Worm (Caenorhabditis elegans) whole organism, L4 larva: ENCODE measurements around the gene srx-23.

Source experiments
- D1046.2 ChIP-seq: fragments of 200-800 bp; sonication (Bioruptor generic); IDR thresholded peaks from 2 replicates; pipeline ENCODE4 v1.3.6; 2022; ENCODE audit warnings: missing genetic modification characterization, missing compliant biosample characterization
- F10B5.3 ChIP-seq: sonication (generic microtip); optimal IDR thresholded peaks from 2 replicates; lab custom pipeline; 2016; ENCODE audit warnings: mild to moderate bottlenecking, missing genetic modification characterization, missing compliant biosample characterization
- F37D6.2 ChIP-seq: sonication (generic microtip); optimal IDR thresholded peaks from 2 replicates; lab custom pipeline; 2016; ENCODE audit warnings: mild to moderate bottlenecking, missing genetic modification characterization, missing compliant biosample characterization
- R02D3.7 ChIP-seq: fragments of 150-350 bp; sonication (generic microtip); optimal IDR thresholded peaks from 3 replicates; lab custom pipeline; 2014; ENCODE audit warnings: missing biosample characterization, missing genetic modification characterization
- T20F7.1 ChIP-seq: fragments of 200-800 bp; sonication (Bioruptor generic); optimal IDR thresholded peaks from 2 replicates; lab custom pipeline; 2018; ENCODE audit warnings: mild to moderate bottlenecking, missing genetic modification characterization, missing compliant biosample characterization
- Y105C5A.15 ChIP-seq: fragments of 200-800 bp; sonication (Bioruptor generic); IDR thresholded peaks from 2 replicates; pipeline ENCODE4 v1.3.6; 2022; ENCODE audit warnings: missing genetic modification characterization, missing compliant biosample characterization
- Y48G9A.11 ChIP-seq: fragments of 200-800 bp; sonication (Bioruptor generic); IDR thresholded peaks from 2 replicates; pipeline ENCODE4 v1.3.6; 2022; ENCODE audit warnings: missing genetic modification reagents, missing genetic modification characterization, missing compliant biosample characterization
- Y75B8A.6 ChIP-seq: fragments of 200-800 bp; sonication (Bioruptor generic); IDR thresholded peaks from 2 replicates; pipeline ENCODE4 v1.3.6; 2022; ENCODE audit warnings: missing genetic modification reagents, missing genetic modification characterization, missing compliant biosample characterization
- ZK337.2 ChIP-seq: fragments of 200-800 bp; sonication (Bioruptor generic); IDR thresholded peaks from 2 replicates; pipeline ENCODE4 v1.3.6; 2022; ENCODE audit warnings: missing genetic modification reagents, missing genetic modification characterization, missing compliant biosample characterization
- ceh-32 ChIP-seq: sonication (generic microtip); optimal IDR thresholded peaks from 2 replicates; lab custom pipeline; 2016; ENCODE audit warnings: mild to moderate bottlenecking, missing genetic modification characterization, missing compliant biosample characterization; ENCODE audit not compliant: poor library complexity
- ceh-44 ChIP-seq: fragments of 200-800 bp; sonication (Bioruptor generic); IDR thresholded peaks from 2 replicates; pipeline ENCODE4 v1.3.6; 2022; ENCODE audit warnings: missing genetic modification reagents, missing genetic modification characterization, missing compliant biosample characterization
- cey-2 ChIP-seq: sonication (generic microtip); optimal IDR thresholded peaks from 3 replicates; lab custom pipeline; 2017; ENCODE audit warnings: missing genetic modification characterization, mild to moderate bottlenecking, missing compliant biosample characterization, antibody characterized with exemption, borderline replicate concordance; ENCODE audit not compliant: insufficient read depth
- ctbp-1 ChIP-seq: fragments of 200-800 bp; sonication (Bioruptor generic); IDR thresholded peaks from 2 replicates; pipeline ENCODE4 v1.3.6; 2022; ENCODE audit warnings: missing genetic modification reagents, missing genetic modification characterization, missing compliant biosample characterization
- daf-12 ChIP-seq: fragments of 150-350 bp; optimal IDR thresholded peaks from 2 replicates; lab custom pipeline; 2014; ENCODE audit warnings: missing biosample characterization, missing genetic modification reagents, missing genetic modification characterization
- daf-16 ChIP-seq, 3 experiments: sonication (generic microtip); optimal IDR thresholded peaks; 2 replicates each; lab custom pipeline; 2016 to 2017; ENCODE audit warnings: missing genetic modification characterization in 3 of 3, missing genetic modification reagents in 3 of 3, mild to moderate bottlenecking in 2 of 3, missing compliant biosample characterization in 2 of 3, missing biosample characterization in 1 of 3, moderate library complexity in 1 of 3
- daf-8 ChIP-seq: fragments of 200-800 bp; sonication (Bioruptor generic); IDR thresholded peaks from 2 replicates; pipeline ENCODE4 v1.3.6; 2022; ENCODE audit warnings: missing genetic modification characterization, missing compliant biosample characterization
- dmd-6 ChIP-seq: fragments of 200-800 bp; sonication (Bioruptor generic); IDR thresholded peaks from 2 replicates; pipeline ENCODE4 v1.3.6; 2022; ENCODE audit warnings: missing genetic modification reagents, missing genetic modification characterization, missing compliant biosample characterization
- dve-1 ChIP-seq: sonication (generic microtip); optimal IDR thresholded peaks from 2 replicates; lab custom pipeline; 2017; ENCODE audit warnings: antibody characterized with exemption, mild to moderate bottlenecking, missing genetic modification characterization, missing compliant biosample characterization; ENCODE audit not compliant: insufficient read depth
- egl-27 ChIP-seq: sonication (generic microtip); optimal IDR thresholded peaks from 3 replicates; lab custom pipeline; 2017; ENCODE audit warnings: missing biosample characterization, missing genetic modification reagents, missing genetic modification characterization
- fkh-10 ChIP-seq: fragments of 150-350 bp; optimal IDR thresholded peaks from 2 replicates; lab custom pipeline; 2014; ENCODE audit warnings: missing biosample characterization, missing genetic modification reagents, missing genetic modification characterization
- hif-1 ChIP-seq, 2 experiments: sonication (generic microtip); optimal IDR thresholded peaks; 2 replicates each; lab custom pipeline; 2016 to 2017; ENCODE audit warnings: missing compliant biosample characterization in 2 of 2, missing genetic modification characterization in 2 of 2, missing genetic modification reagents in 2 of 2, missing genotype in 2 of 2, mild to moderate bottlenecking in 1 of 2
- hlh-11 ChIP-seq: fragments of 200-800 bp; sonication (Bioruptor generic); optimal IDR thresholded peaks from 2 replicates; lab custom pipeline; 2018; ENCODE audit warnings: mild to moderate bottlenecking, missing genetic modification characterization, missing compliant biosample characterization
- lim-7 ChIP-seq: fragments of 200-800 bp; sonication (Bioruptor generic); IDR thresholded peaks from 2 replicates; pipeline ENCODE4 v1.3.6; 2022; ENCODE audit warnings: missing genetic modification characterization, missing compliant biosample characterization
- lin-13 ChIP-seq: fragments of 150-350 bp; optimal IDR thresholded peaks from 2 replicates; lab custom pipeline; 2014; ENCODE audit warnings: missing biosample characterization, missing genetic modification reagents, missing genetic modification characterization
- lin-15B ChIP-seq: fragments of 150-350 bp; sonication (generic microtip); optimal IDR thresholded peaks from 3 replicates; lab custom pipeline; 2014; ENCODE audit warnings: missing biosample characterization, missing genetic modification characterization
- lin-39 ChIP-seq: fragments of 150-350 bp; optimal IDR thresholded peaks from 2 replicates; lab custom pipeline; 2014; ENCODE audit warnings: missing biosample characterization, missing genetic modification reagents, missing genetic modification characterization
- lsy-2 ChIP-seq, 2 experiments: fragments of 150-350 bp in 1 of 2; sonication (generic microtip) in 1 of 2; optimal IDR thresholded peaks; 2 replicates each; lab custom pipeline; 2014 to 2017; ENCODE audit warnings: missing biosample characterization in 2 of 2, missing genetic modification characterization in 2 of 2
- madf-5 ChIP-seq, 2 experiments: fragments of 200-800 bp; sonication (Bioruptor generic); IDR thresholded peaks; 2 replicates each; pipeline ENCODE4 v1.3.6; 2022; ENCODE audit warnings: missing compliant biosample characterization in 2 of 2, missing genetic modification characterization in 2 of 2
- madf-9 ChIP-seq: fragments of 200-800 bp; sonication (Bioruptor generic); conservative IDR thresholded peaks from 2 replicates; pipeline ENCODE4 v1.3.6; 2022; ENCODE audit warnings: missing genetic modification reagents, missing genetic modification characterization, missing compliant biosample characterization
- mdl-1 ChIP-seq, 2 experiments: fragments of 150-350 bp in 1 of 2; sonication (generic microtip) in 1 of 2; optimal IDR thresholded peaks; 2 replicates each; lab custom pipeline; 2014 to 2017; ENCODE audit warnings: missing biosample characterization in 2 of 2, missing genetic modification characterization in 2 of 2
- mdt-29 ChIP-seq: fragments of 200-800 bp; sonication (Bioruptor generic); IDR thresholded peaks from 2 replicates; pipeline ENCODE4 v1.3.6; 2022; ENCODE audit warnings: missing genetic modification reagents, missing genetic modification characterization, missing compliant biosample characterization
- mep-1 ChIP-seq: fragments of 150-350 bp; sonication (generic microtip); optimal IDR thresholded peaks from 3 replicates; lab custom pipeline; 2014; ENCODE audit warnings: missing biosample characterization, missing genetic modification characterization
- mes-2 ChIP-seq: sonication (generic microtip); optimal IDR thresholded peaks from 2 replicates; lab custom pipeline; 2016; ENCODE audit warnings: missing genotype, mild to moderate bottlenecking, missing genetic modification characterization, missing compliant biosample characterization; ENCODE audit not compliant: poor library complexity, severe bottlenecking
- nhr-10 ChIP-seq: fragments of 150-350 bp; optimal IDR thresholded peaks from 2 replicates; lab custom pipeline; 2014; ENCODE audit warnings: missing biosample characterization, missing genetic modification characterization
- nhr-111 ChIP-seq: fragments of 200-800 bp; sonication (Bioruptor generic); optimal IDR thresholded peaks from 2 replicates; lab custom pipeline; 2018; ENCODE audit warnings: mild to moderate bottlenecking, missing genetic modification characterization, missing compliant biosample characterization
- nhr-48 ChIP-seq: sonication (generic microtip); optimal IDR thresholded peaks from 2 replicates; lab custom pipeline; 2016; ENCODE audit warnings: mild to moderate bottlenecking, missing genetic modification characterization, missing compliant biosample characterization
- pqm-1 ChIP-seq: sonication (generic microtip); optimal IDR thresholded peaks from 2 replicates; lab custom pipeline; 2017; ENCODE audit warnings: missing biosample characterization, missing genetic modification characterization
- rbr-2 ChIP-seq: sonication (generic microtip); optimal IDR thresholded peaks from 2 replicates; lab custom pipeline; 2016; ENCODE audit warnings: missing genotype, missing genetic modification characterization, missing compliant biosample characterization
- sdz-12 ChIP-seq: fragments of 200-800 bp; sonication (Bioruptor generic); optimal IDR thresholded peaks from 2 replicates; lab custom pipeline; 2018; ENCODE audit warnings: mild to moderate bottlenecking, missing genetic modification characterization, missing compliant biosample characterization
- set-16 ChIP-seq: fragments of 200-800 bp; sonication (Bioruptor generic); IDR thresholded peaks from 2 replicates; pipeline ENCODE4 v1.3.6; 2022; ENCODE audit warnings: missing genetic modification reagents, missing genetic modification characterization, missing compliant biosample characterization
- skn-1 ChIP-seq: fragments of 150-350 bp; optimal IDR thresholded peaks from 2 replicates; lab custom pipeline; 2014; ENCODE audit warnings: missing biosample characterization, missing genetic modification characterization
- snpc-1.2 ChIP-seq: fragments of 200-800 bp; sonication (Bioruptor generic); IDR thresholded peaks from 2 replicates; pipeline ENCODE4 v1.3.6; 2022; ENCODE audit warnings: missing genetic modification reagents, missing genetic modification characterization, missing compliant biosample characterization
- spr-3 ChIP-seq: fragments of 200-800 bp; sonication (Bioruptor generic); optimal IDR thresholded peaks from 2 replicates; lab custom pipeline; 2018; ENCODE audit warnings: mild to moderate bottlenecking, missing genetic modification characterization, missing compliant biosample characterization
- unc-62 ChIP-seq, 3 experiments: fragments of 150-350 bp in 1 of 3; sonication (generic microtip); optimal IDR thresholded peaks in 2 of 3; peaks in 1 of 3; 1 replicate in 1 of 3; 2 replicates in 2 of 3; lab custom pipeline; 2014 to 2017; ENCODE audit warnings: missing biosample characterization in 3 of 3, missing genetic modification characterization in 3 of 3, missing genetic modification reagents in 3 of 3, missing genotype in 1 of 3
- vab-7 ChIP-seq: fragments of 200-800 bp; sonication (Bioruptor generic); IDR thresholded peaks from 2 replicates; pipeline ENCODE4 v1.3.6; 2022; ENCODE audit warnings: missing genetic modification reagents, missing genetic modification characterization, missing compliant biosample characterization
- zfp-2 ChIP-seq: sonication (generic microtip); optimal IDR thresholded peaks from 2 replicates; lab custom pipeline; 2016; ENCODE audit warnings: mild to moderate bottlenecking, missing genetic modification characterization, missing compliant biosample characterization
- zfp-3 ChIP-seq: fragments of 200-800 bp; sonication (Bioruptor generic); conservative IDR thresholded peaks from 2 replicates; pipeline ENCODE4 v1.3.6; 2022; ENCODE audit warnings: missing genetic modification reagents, missing genetic modification characterization, missing compliant biosample characterization
- zip-2 ChIP-seq: fragments of 150-350 bp; optimal IDR thresholded peaks from 2 replicates; lab custom pipeline; 2014; ENCODE audit warnings: missing biosample characterization, missing genetic modification characterization
- ztf-11 ChIP-seq: fragments of 150-350 bp; optimal IDR thresholded peaks from 2 replicates; lab custom pipeline; 2014; ENCODE audit warnings: missing biosample characterization, missing genetic modification characterization

Gene srx-23

ce11 chrV:723895-724352, 41.8 kb downstream of the srx-23 start, which contains the start of gene fbxb-72:
Gene fbxb-72 (minus strand): TSS chrV:723952.
- peak; percentile 83 for TF ChIP-seq zip-2 (tag; lab: Kevin White, UChicago)
- no peak for TF ChIP-seq vab-7 (GFP tag; lab: Robert Waterston, UW)
- TF ChIP-seq madf-9 (GFP tag; lab: Robert Waterston, UW) = no peak
- TF ChIP-seq sdz-12 (GFP tag; lab: Kevin White, UChicago) = no peak
- peak; percentile 69; the same call in 1 of the 2 replicates for TF ChIP-seq Y75B8A.6 (GFP tag; lab: Robert Waterston, UW)
- peak; percentile 96 for TF ChIP-seq nhr-10 (tag; lab: Kevin White, UChicago)
- TF ChIP-seq mdl-1 (tag; optimal IDR thresholded peaks at IDR 0.05; lab: Kevin White, UChicago) = no peak
- TF ChIP-seq egl-27 = no peak
- TF ChIP-seq lsy-2 (tag; optimal IDR thresholded peaks at IDR 0.05; lab: Kevin White, UChicago) = peak; percentile 76 to 84
- peak; percentile 96 for TF ChIP-seq mep-1 (tag; lab: Kevin White, UChicago)
- no peak for TF ChIP-seq daf-8 (GFP tag; lab: Robert Waterston, UW)
- no peak for TF ChIP-seq ztf-11
- peak; percentile 32; the same call in 1 of the 2 replicates for TF ChIP-seq mdt-29 (GFP tag; lab: Robert Waterston, UW)
- no peak for TF ChIP-seq F10B5.3 (tag; lab: Kevin White, UChicago)
- no peak for TF ChIP-seq ceh-32 (tag; lab: Kevin White, UChicago)
- no peak for TF ChIP-seq lin-15B (tag; lab: Kevin White, UChicago)
- TF ChIP-seq mes-2 (tag; lab: Kevin White, UChicago) = peak; percentile 86
- peak; percentile 58; the same call in 1 of the 2 replicates for TF ChIP-seq snpc-1.2 (GFP tag; lab: Robert Waterston, UW)
- TF ChIP-seq zfp-3 = peak; percentile 97
- no peak for TF ChIP-seq lin-39
- TF ChIP-seq T20F7.1 (GFP tag; lab: Kevin White, UChicago) = peak; percentile 70
- 0 out of 2 replicates have a peak, but pooled peaks have one; percentile 14 for TF ChIP-seq Y48G9A.11 (GFP tag; lab: Robert Waterston, UW)
- TF ChIP-seq hlh-11 = peak; percentile 63
- TF ChIP-seq daf-12 (tag; lab: Kevin White, UChicago) = no peak
- TF ChIP-seq ceh-44 (GFP tag; lab: Robert Waterston, UW) = no peak
- no peak for TF ChIP-seq set-16 (GFP tag; lab: Robert Waterston, UW)
- no peak for TF ChIP-seq pqm-1 (tag; lab: Kevin White, UChicago)
- no peak for TF ChIP-seq nhr-111 (GFP tag; lab: Kevin White, UChicago)
- TF ChIP-seq hif-1 (tag; optimal IDR thresholded peaks at IDR 0.05; lab: Kevin White, UChicago) = peak; percentile 59 to 65
- TF ChIP-seq skn-1 (tag; lab: Kevin White, UChicago) = no peak
- no peak for TF ChIP-seq fkh-10 (GFP tag; lab: Kevin White, UChicago)
- no peak for TF ChIP-seq zfp-2 (tag; lab: Kevin White, UChicago)
- TF ChIP-seq ZK337.2 (GFP tag; lab: Robert Waterston, UW) = no peak
- TF ChIP-seq rbr-2 (tag; lab: Kevin White, UChicago) = peak; percentile 34
- TF ChIP-seq spr-3 (GFP tag; lab: Kevin White, UChicago) = peak; percentile 22
- TF ChIP-seq R02D3.7 (tag; lab: Kevin White, UChicago) = no peak
- TF ChIP-seq lin-13 (GFP tag; lab: Kevin White, UChicago) = peak; percentile 14
- TF ChIP-seq unc-62 (GFP tag; optimal IDR thresholded peaks at IDR 0.05 in 1 of 2; lab: Kevin White, UChicago) = peak in 1 of 2 experiments; percentile 80
- no peak for TF ChIP-seq unc-62 (tag; optimal IDR thresholded peaks at IDR 0.05; lab: Kevin White, UChicago)
- no peak for TF ChIP-seq cey-2
- no peak for TF ChIP-seq dmd-6 (GFP tag; lab: Robert Waterston, UW)
- peak; percentile 8; the same call in 1 of the 2 replicates for TF ChIP-seq Y105C5A.15
- TF ChIP-seq D1046.2 = no peak
- no peak for TF ChIP-seq madf-5 (GFP tag; IDR thresholded peaks at IDR 0.05; lab: Robert Waterston, UW)
- TF ChIP-seq daf-16 (GFP tag; optimal IDR thresholded peaks at IDR 0.05; lab: Kevin White, UChicago) = peak; percentile 41 to 93
- TF ChIP-seq daf-16 (tag; optimal IDR thresholded peaks at IDR 0.05; lab: Kevin White, UChicago) = peak; percentile 89
- TF ChIP-seq F37D6.2 = no peak
- peak; percentile 68 for TF ChIP-seq nhr-48
- TF ChIP-seq ctbp-1 (GFP tag; lab: Robert Waterston, UW) = no peak
- peak; percentile 90 for TF ChIP-seq dve-1 (tag; lab: Kevin White, UChicago)
- TF ChIP-seq lim-7 = 0 out of 2 replicates have a peak, but pooled peaks have one; percentile 19
